Worm (Caenorhabditis elegans) whole organism, early embryonic: ENCODE measurements around the gene F42A9.11.

ENCODE experiments used
- B0310.2 ChIP-seq: sonication (generic microtip); optimal IDR thresholded peaks from 2 replicates; lab custom pipeline; 2016; ENCODE audit warnings: mild to moderate bottlenecking, missing genetic modification characterization, missing compliant biosample characterization
- F13C5.2 ChIP-seq: sonication (generic microtip); optimal IDR thresholded peaks from 2 replicates; lab custom pipeline; 2017; ENCODE audit warnings: mild to moderate bottlenecking, missing genetic modification characterization, inconsistent platforms, missing compliant biosample characterization
- aly-1 ChIP-seq: sonication (generic microtip); optimal IDR thresholded peaks from 2 replicates; lab custom pipeline; 2016; ENCODE audit warnings: missing genetic modification characterization, missing compliant biosample characterization
- ama-1 ChIP-seq: fragments of 150-350 bp; optimal IDR thresholded peaks from 2 replicates; lab custom pipeline; 2014
- ceh-13 ChIP-seq: fragments of 200-800 bp; sonication (Bioruptor generic); optimal IDR thresholded peaks from 2 replicates; lab custom pipeline; 2018; ENCODE audit warnings: mild to moderate bottlenecking, missing genetic modification characterization, missing compliant biosample characterization
- ceh-36 ChIP-seq: sonication (generic microtip); optimal IDR thresholded peaks from 2 replicates; lab custom pipeline; 2016; ENCODE audit warnings: missing genetic modification characterization, inconsistent platforms, missing compliant biosample characterization
- ets-7 ChIP-seq: sonication (generic microtip); optimal IDR thresholded peaks from 2 replicates; lab custom pipeline; 2016; ENCODE audit warnings: missing genotype, missing genetic modification characterization, missing compliant biosample characterization
- flt-1 ChIP-seq: fragments of 200-800 bp; sonication (Bioruptor generic); IDR thresholded peaks from 2 replicates; pipeline ENCODE4 v1.3.6; 2022; ENCODE audit warnings: missing genetic modification characterization, missing compliant biosample characterization
- hmbx-1 ChIP-seq: sonication (generic microtip); optimal IDR thresholded peaks from 2 replicates; lab custom pipeline; 2016; ENCODE audit warnings: mild to moderate bottlenecking, missing genetic modification characterization, missing compliant biosample characterization
- hmg-4 ChIP-seq: fragments of 200-800 bp; sonication (Bioruptor generic); optimal IDR thresholded peaks from 2 replicates; lab custom pipeline; 2018; ENCODE audit warnings: mild to moderate bottlenecking, missing genetic modification characterization, missing compliant biosample characterization
- hnd-1 ChIP-seq: sonication (generic microtip); optimal IDR thresholded peaks from 2 replicates; lab custom pipeline; 2016; ENCODE audit warnings: missing genetic modification characterization, missing compliant biosample characterization
- pes-1 ChIP-seq: fragments of 200-800 bp; sonication (Bioruptor generic); IDR thresholded peaks from 2 replicates; pipeline ENCODE4 v1.3.6; 2022; ENCODE audit warnings: missing genetic modification reagents, missing genetic modification characterization, missing compliant biosample characterization
- scrt-1 ChIP-seq: fragments of 200-800 bp; sonication (Bioruptor generic); IDR thresholded peaks from 2 replicates; pipeline ENCODE4 v1.3.6; 2022; ENCODE audit warnings: missing genetic modification characterization, missing compliant biosample characterization
- sea-1 ChIP-seq: fragments of 200-800 bp; sonication (Bioruptor generic); conservative IDR thresholded peaks from 2 replicates; pipeline ENCODE4 v1.3.6; 2022; ENCODE audit warnings: missing genetic modification characterization, missing compliant biosample characterization
- tbx-11 ChIP-seq: fragments of 200-800 bp; sonication (Bioruptor generic); IDR thresholded peaks from 2 replicates; pipeline ENCODE4 v1.3.6; 2022; ENCODE audit warnings: missing genetic modification characterization, missing compliant biosample characterization
- tbx-37 ChIP-seq: fragments of 200-800 bp; sonication (Bioruptor generic); conservative IDR thresholded peaks from 2 replicates; pipeline ENCODE4 v1.3.6; 2022; ENCODE audit warnings: missing genetic modification reagents, missing genetic modification characterization, missing compliant biosample characterization
- tra-4 ChIP-seq: sonication (generic microtip); optimal IDR thresholded peaks from 2 replicates; lab custom pipeline; 2017; ENCODE audit warnings: missing genetic modification characterization, missing compliant biosample characterization

The F42A9.11 gene

ce11 chrIV:8627328-8627727 lies at the start of gene F42A9.11:
Gene F42A9.11, plus strand, starts transcription at chrIV:8627637.
- no peak for TF ChIP-seq ceh-36 (tag; lab: Kevin White, UChicago)
- no peak for TF ChIP-seq flt-1 (GFP tag; lab: Robert Waterston, UW)
- peak; percentile 12 for TF ChIP-seq hmg-4 (GFP tag; lab: Kevin White, UChicago)
- peak; percentile 40 for TF ChIP-seq aly-1 (tag; lab: Kevin White, UChicago)

- TF ChIP-seq tbx-37 (GFP tag; lab: Robert Waterston, UW) (no peak), F13C5.2 (no peak), flt-1 (GFP tag; lab: Robert Waterston, UW) (no peak), ceh-36 (tag; lab: Kevin White, UChicago) (no peak), hmbx-1 (no peak), B0310.2 (tag; lab: Kevin White, UChicago) (no peak), pes-1 (GFP tag; lab: Robert Waterston, UW) (no peak), ama-1 (no peak)
Observed at ce11 chrIV:8585076-8586033, 42.1 kb upstream of the F42A9.11 start, which contains the start of gene catp-7. Gene catp-7, plus strand, starts transcription at chrIV:8585983.

ce11 chrIV:8587057-8587456 lies 40.4 kb upstream of the F42A9.11 start:
- no peak for TF ChIP-seq B0310.2 (tag; lab: Kevin White, UChicago)

- TF ChIP-seq B0310.2 (tag; lab: Kevin White, UChicago) (no peak), pes-1 (GFP tag; lab: Robert Waterston, UW) (no peak), sea-1 (no peak), ets-7 (tag; lab: Kevin White, UChicago) (no peak), hmg-4 (GFP tag; lab: Kevin White, UChicago) (no peak), ama-1 (no peak), aly-1 (tag; lab: Kevin White, UChicago) (no peak), tra-4 (tag; lab: Kevin White, UChicago) (no peak), ceh-36 (tag; lab: Kevin White, UChicago) (no peak), scrt-1 (no peak), ceh-13 (no peak), F13C5.2 (no peak), tbx-11 (GFP tag; lab: Robert Waterston, UW) (no peak), flt-1 (GFP tag; lab: Robert Waterston, UW) (no peak), tbx-37 (GFP tag; lab: Robert Waterston, UW) (no peak), hnd-1 (tag; lab: Kevin White, UChicago) (no peak), hmbx-1 (no peak)
Observed at ce11 chrIV:8587605-8588004, 39.8 kb upstream of the F42A9.11 start.

- TF ChIP-seq hmbx-1 (no peak), flt-1 (GFP tag; lab: Robert Waterston, UW) (no peak), pes-1 (GFP tag; lab: Robert Waterston, UW) (no peak), B0310.2 (tag; lab: Kevin White, UChicago) (no peak), ceh-13 (no peak), F13C5.2 (no peak), tbx-37 (GFP tag; lab: Robert Waterston, UW) (no peak), ama-1 (no peak)
Observed at ce11 chrIV:8595317-8595716, 32.1 kb upstream of the F42A9.11 start, which contains the start of gene Y59H11AR.3. Gene Y59H11AR.3, minus strand, starts transcription at chrIV:8595417.

ce11 chrIV:8595767-8596166 lies 31.7 kb upstream of the F42A9.11 start, which contains the start of gene clec-181:
Gene clec-181, plus strand, starts transcription at chrIV:8596067.
- no peak for TF ChIP-seq ceh-13
- TF ChIP-seq hmbx-1, result no peak
- TF ChIP-seq sea-1, result no peak
- TF ChIP-seq pes-1 (GFP tag; lab: Robert Waterston, UW), result no peak
- no peak for TF ChIP-seq tra-4 (tag; lab: Kevin White, UChicago)
- no peak for TF ChIP-seq hmg-4 (GFP tag; lab: Kevin White, UChicago)
- no peak for TF ChIP-seq F13C5.2
- no peak for TF ChIP-seq ama-1
- no peak for TF ChIP-seq flt-1 (GFP tag; lab: Robert Waterston, UW)
- TF ChIP-seq scrt-1, result no peak
- TF ChIP-seq tbx-37 (GFP tag; lab: Robert Waterston, UW), result no peak
- no peak for TF ChIP-seq aly-1 (tag; lab: Kevin White, UChicago)
- TF ChIP-seq tbx-11 (GFP tag; lab: Robert Waterston, UW), result no peak
- no peak for TF ChIP-seq ceh-36 (tag; lab: Kevin White, UChicago)
- no peak for TF ChIP-seq B0310.2 (tag; lab: Kevin White, UChicago)
- no peak for TF ChIP-seq hnd-1 (tag; lab: Kevin White, UChicago)
- TF ChIP-seq ets-7 (tag; lab: Kevin White, UChicago), result no peak

ce11 chrIV:8597504-8597903 lies 29.9 kb upstream of the F42A9.11 start:
- TF ChIP-seq aly-1 (tag; lab: Kevin White, UChicago), result no peak
- TF ChIP-seq ets-7 (tag; lab: Kevin White, UChicago), result no peak
- TF ChIP-seq scrt-1, result no peak
- no peak for TF ChIP-seq F13C5.2
- no peak for TF ChIP-seq sea-1
- TF ChIP-seq tra-4 (tag; lab: Kevin White, UChicago), result no peak
- no peak for TF ChIP-seq hnd-1 (tag; lab: Kevin White, UChicago)
- no peak for TF ChIP-seq ceh-13
- TF ChIP-seq hmg-4 (GFP tag; lab: Kevin White, UChicago), result no peak
- TF ChIP-seq ceh-36 (tag; lab: Kevin White, UChicago), result no peak
- TF ChIP-seq flt-1 (GFP tag; lab: Robert Waterston, UW), result no peak
- no peak for TF ChIP-seq tbx-11 (GFP tag; lab: Robert Waterston, UW)
- no peak for TF ChIP-seq ama-1
- TF ChIP-seq tbx-37 (GFP tag; lab: Robert Waterston, UW), result no peak
